Worm (Caenorhabditis elegans): ENCODE results near the gene K08C7.4.
"Not testable (repeated sequence)": the region's sequence is repeated elsewhere in the genome, so short reads cannot be mapped to it uniquely, and the experiment has no call there.

- TF ChIP-seq nhr-28, unc-39 (tag; optimal IDR thresholded peaks at IDR 0.05): not testable (repeated sequence)
These were observed 26.2 kb downstream of the K08C7.4 start, which contains the start of gene glb-19 for ce11 chrIV:10654047-10654446.

All from whole organism, mixed stage, embryonic.